Worm (Caenorhabditis elegans): ENCODE data around the gene trcs-2.
A peak's percentile ranks its signal among the peaks of the same experiment; 100 is the strongest.

Gene trcs-2

DNA sequence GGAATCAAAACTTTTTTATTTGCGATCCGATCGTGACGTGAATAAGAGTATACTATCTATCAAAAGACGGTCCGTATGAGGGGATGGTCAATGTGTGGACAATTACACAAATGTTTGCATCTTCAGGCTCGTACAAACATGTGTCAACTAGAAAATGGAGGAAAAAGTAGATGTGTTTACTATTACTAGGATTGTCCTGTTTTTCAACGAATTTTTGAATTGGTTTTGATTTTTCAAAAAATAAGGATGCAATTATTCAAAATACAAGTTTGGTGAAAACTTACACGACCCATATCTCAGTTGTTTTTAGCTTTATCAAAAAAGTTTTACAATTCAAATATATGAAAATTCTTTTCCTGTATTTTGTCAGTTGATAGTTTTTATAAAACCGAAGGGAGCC lies 33.0 kb downstream of the trcs-2 start, which contains the start of gene K08F8.7:
Gene K08F8.7 (minus strand): TSS at position 101 of the 400 bp plus-strand sequence.
- TF ChIP-seq egl-5 (tag; optimal IDR thresholded peaks at IDR 0.05) (no peak), nhr-76 (tag; optimal IDR thresholded peaks at IDR 0.05) (no peak), elt-1 (tag; optimal IDR thresholded peaks at IDR 0.05) (no peak), ztf-4 (tag; optimal IDR thresholded peaks at IDR 0.05) (no peak), tbx-2 (tag; optimal IDR thresholded peaks at IDR 0.05) (no peak), nhr-23 (tag; optimal IDR thresholded peaks at IDR 0.05) (no peak), mdl-1 (tag; optimal IDR thresholded peaks at IDR 0.05) (no peak), snpc-4 (tag; optimal IDR thresholded peaks at IDR 0.05) (no peak), unc-39 (tag; optimal IDR thresholded peaks at IDR 0.05) (no peak), hmg-11 (tag; optimal IDR thresholded peaks at IDR 0.05) (no peak), mml-1 (tag; optimal IDR thresholded peaks at IDR 0.05) (no peak), fos-1 (tag; optimal IDR thresholded peaks at IDR 0.05) (no peak), nhr-28 (tag; optimal IDR thresholded peaks at IDR 0.05) (no peak), nhr-43 (tag; optimal IDR thresholded peaks at IDR 0.05; ENCODE audit: poor library complexity, severe bottlenecking) (no peak), nfya-1 (tag; optimal IDR thresholded peaks at IDR 0.05; ENCODE audit: insufficient read depth) (no peak), ceh-28 (tag; optimal IDR thresholded peaks at IDR 0.05) (no peak), ama-1 (optimal IDR thresholded peaks at IDR 0.05) (no peak)

DNA sequence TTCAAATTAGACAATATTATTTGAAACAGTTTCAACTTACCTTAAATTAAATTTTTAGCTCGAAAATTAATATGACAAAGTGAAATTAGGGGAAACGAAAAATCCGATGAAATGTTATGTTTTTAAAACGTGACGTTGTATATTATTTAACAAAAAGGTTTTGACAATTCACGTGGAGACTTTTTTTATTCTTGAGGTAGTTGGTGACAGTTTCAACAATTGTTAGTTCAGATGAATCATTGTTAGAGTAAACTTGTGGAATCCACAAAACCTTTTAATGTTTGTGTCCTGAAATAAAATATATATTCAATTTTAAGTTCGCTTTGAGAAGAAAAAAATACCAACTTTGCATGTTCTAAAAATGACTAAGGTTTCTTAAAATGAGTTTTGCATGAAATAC lies 37.2 kb downstream of the trcs-2 start, which contains the start of gene fut-1:
Gene fut-1 (minus strand): TSS at position 101 of the 400 bp plus-strand sequence.
- no peak for TF ChIP-seq snpc-4 (tag; optimal IDR thresholded peaks at IDR 0.05)
- no peak for TF ChIP-seq egl-5 (tag; optimal IDR thresholded peaks at IDR 0.05)
- no peak for TF ChIP-seq mml-1 (tag; optimal IDR thresholded peaks at IDR 0.05)
- TF ChIP-seq nhr-28 (tag; optimal IDR thresholded peaks at IDR 0.05), result no peak
- no peak for TF ChIP-seq ceh-82 (tag; optimal IDR thresholded peaks at IDR 0.05)
- no peak for TF ChIP-seq fos-1 (tag; optimal IDR thresholded peaks at IDR 0.05)
- TF ChIP-seq sea-2 (GFP tag; optimal IDR thresholded peaks at IDR 0.05), result no peak
- TF ChIP-seq pqm-1 (tag; optimal IDR thresholded peaks at IDR 0.05), result no peak
- no peak for TF ChIP-seq nhr-12 (tag; optimal IDR thresholded peaks at IDR 0.05)
- TF ChIP-seq lin-15B (tag; optimal IDR thresholded peaks at IDR 0.05), result no peak
- TF ChIP-seq pha-4 (tag; optimal IDR thresholded peaks at IDR 0.05), result no peak
- TF ChIP-seq ztf-11 (tag; optimal IDR thresholded peaks at IDR 0.05), result no peak
- no peak for TF ChIP-seq lsy-12 (tag; optimal IDR thresholded peaks at IDR 0.05)
- TF ChIP-seq mdl-1 (tag; optimal IDR thresholded peaks at IDR 0.05), result no peak
- TF ChIP-seq lin-39 (tag; optimal IDR thresholded peaks at IDR 0.05), result no peak

DNA sequence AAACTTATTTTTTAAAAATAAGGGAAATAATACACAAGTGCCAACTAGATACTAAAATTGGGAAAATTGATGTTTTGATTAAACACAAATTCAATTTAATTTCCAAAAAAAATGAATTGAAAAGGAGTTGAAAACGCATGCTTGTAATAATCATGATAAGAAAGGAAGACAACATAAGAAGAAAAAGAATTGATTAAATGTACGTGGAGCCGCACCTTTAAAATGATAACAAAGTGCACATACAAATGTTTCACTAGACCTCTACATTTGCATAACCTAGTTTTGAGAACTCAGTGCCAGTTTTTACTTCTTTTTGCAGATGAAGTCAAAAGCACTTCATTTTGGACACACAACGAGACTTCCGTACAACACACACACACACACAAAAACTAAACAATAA lies 39.5 kb downstream of the trcs-2 start:
- no peak for TF ChIP-seq tbx-2 (tag; optimal IDR thresholded peaks at IDR 0.05)
- TF ChIP-seq nhr-67 (tag; optimal IDR thresholded peaks at IDR 0.05), result no peak
- peak; percentile 20 for TF ChIP-seq pha-4 (tag; optimal IDR thresholded peaks at IDR 0.05)
- no peak for TF ChIP-seq nhr-237 (tag; optimal IDR thresholded peaks at IDR 0.05)
- no peak for TF ChIP-seq nhr-23 (tag; optimal IDR thresholded peaks at IDR 0.05)
- no peak for TF ChIP-seq aly-2 (tag; optimal IDR thresholded peaks at IDR 0.05)
- TF ChIP-seq daf-12 (tag; optimal IDR thresholded peaks at IDR 0.05), result no peak
- no peak for TF ChIP-seq nhr-11 (tag; optimal IDR thresholded peaks at IDR 0.05)
- TF ChIP-seq ztf-4 (tag; optimal IDR thresholded peaks at IDR 0.05), result no peak
- TF ChIP-seq elt-2 (tag; optimal IDR thresholded peaks at IDR 0.05), result peak; percentile 56
- TF ChIP-seq zag-1 (tag; optimal IDR thresholded peaks at IDR 0.05), result no peak
- no peak for TF ChIP-seq skn-1 (tag; optimal IDR thresholded peaks at IDR 0.05)
- TF ChIP-seq fos-1 (tag; optimal IDR thresholded peaks at IDR 0.05), result no peak

- no peak for TF ChIP-seq unc-62 (GFP tag; optimal IDR thresholded peaks at IDR 0.05)
- no peak for TF ChIP-seq R02D3.7 (tag; optimal IDR thresholded peaks at IDR 0.05)
- TF ChIP-seq aly-2 (tag; optimal IDR thresholded peaks at IDR 0.05), result no peak
- TF ChIP-seq egl-5 (tag; optimal IDR thresholded peaks at IDR 0.05), result no peak
- no peak for TF ChIP-seq nhr-67 (tag; optimal IDR thresholded peaks at IDR 0.05)
- no peak for TF ChIP-seq zag-1 (tag; optimal IDR thresholded peaks at IDR 0.05)
- TF ChIP-seq eor-1 (tag; optimal IDR thresholded peaks at IDR 0.05), result no peak
- no peak for TF ChIP-seq ZK546.5 (tag; optimal IDR thresholded peaks at IDR 0.05)
- TF ChIP-seq nhr-11 (tag; optimal IDR thresholded peaks at IDR 0.05), result no peak
- TF ChIP-seq nhr-77 (tag; optimal IDR thresholded peaks at IDR 0.05), result no peak
- no peak for TF ChIP-seq hmg-11 (tag; optimal IDR thresholded peaks at IDR 0.05)
Measured at ce11 chrII:8763367-8763766, 41.1 kb downstream of the trcs-2 start.
